Fruit fly (Drosophila melanogaster) whole organism, wandering third instar larva: Measurements from ENCODE around the gene RtcB.

Source experiments
- Abd-B ChIP-seq: fragments of >200 bp; optimal IDR thresholded peaks from 2 replicates; lab custom pipeline; 2017; ENCODE audit warnings: missing biosample characterization, missing genetic modification characterization
- CG32264 ChIP-seq: fragments of 200-800 bp; sonication (Bioruptor generic); optimal IDR thresholded peaks from 2 replicates; lab custom pipeline; 2016; ENCODE audit warnings: missing biosample characterization, missing genetic modification characterization
- CG9705 ChIP-seq: fragments of 200-800 bp; sonication (Bioruptor generic); optimal IDR thresholded peaks from 2 replicates; lab custom pipeline; 2018; ENCODE audit warnings: missing biosample characterization, mild to moderate bottlenecking, missing genetic modification characterization
- CrebA ChIP-seq: fragments of 200-800 bp; sonication (Bioruptor generic); optimal IDR thresholded peaks from 2 replicates; lab custom pipeline; 2016; ENCODE audit warnings: missing biosample characterization, mild to moderate bottlenecking, missing genetic modification characterization, borderline replicate concordance
- Dfd ChIP-seq: fragments of >200 bp; optimal IDR thresholded peaks from 2 replicates; lab custom pipeline; 2017; ENCODE audit warnings: missing biosample characterization, missing genetic modification characterization
- Dif ChIP-seq: fragments of 200-275, 200-300 bp; sonication (Bioruptor generic); optimal IDR thresholded peaks from 2 replicates; lab custom pipeline; 2018; ENCODE audit warnings: missing biosample characterization, missing genetic modification characterization; ENCODE audit not compliant: partially characterized antibody
- GATAd ChIP-seq: sonication (Bioruptor generic); optimal IDR thresholded peaks from 2 replicates; lab custom pipeline; 2016; ENCODE audit warnings: missing biosample characterization, missing genetic modification characterization
- HLH106 ChIP-seq: fragments of 200-800 bp; optimal IDR thresholded peaks from 3 replicates; lab custom pipeline; 2019; ENCODE audit warnings: missing biosample characterization, mild to moderate bottlenecking, missing genetic modification characterization, moderate library complexity
- Hnf4 ChIP-seq: fragments of 200-800 bp; sonication (Bioruptor generic); optimal IDR thresholded peaks from 2 replicates; lab custom pipeline; 2016; ENCODE audit warnings: missing biosample characterization, mild to moderate bottlenecking, missing genetic modification characterization
- Hr78 ChIP-seq: fragments of >200 bp; optimal IDR thresholded peaks from 2 replicates; lab custom pipeline; 2017; ENCODE audit warnings: missing biosample characterization, missing genetic modification characterization
- Hr83 ChIP-seq: fragments of 200-300 bp; sonication (Bioruptor generic); optimal IDR thresholded peaks from 2 replicates; lab custom pipeline; 2016; ENCODE audit warnings: missing biosample characterization, mild to moderate bottlenecking, missing genetic modification characterization, moderate library complexity; ENCODE audit not compliant: poor library complexity, severe bottlenecking
- Jra ChIP-seq: sonication (Bioruptor generic); optimal IDR thresholded peaks from 2 replicates; lab custom pipeline; 2016; ENCODE audit warnings: missing biosample characterization, missing genetic modification characterization
- Mio ChIP-seq: sonication (Bioruptor generic); optimal IDR thresholded peaks from 2 replicates; lab custom pipeline; 2016; ENCODE audit warnings: missing biosample characterization, missing genetic modification characterization
- Myc ChIP-seq: fragments of >200 bp; optimal IDR thresholded peaks from 2 replicates; lab custom pipeline; 2017
- N ChIP-seq: fragments of >200 bp; optimal IDR thresholded peaks from 2 replicates; lab custom pipeline; 2018; ENCODE audit warnings: missing biosample characterization, missing external identifiers, missing genetic modification characterization
- OdsH ChIP-seq: fragments of 200-800 bp; sonication (Bioruptor generic); optimal IDR thresholded peaks from 2 replicates; lab custom pipeline; 2016; ENCODE audit warnings: missing biosample characterization, mild to moderate bottlenecking, missing genetic modification characterization
- Rel ChIP-seq, 2 experiments: fragments of 200-800 bp; sonication (Bioruptor generic) in 1 of 2; optimal IDR thresholded peaks; 2 replicates in 1 of 2; 3 replicates in 1 of 2; lab custom pipeline; 2016 to 2019; ENCODE audit warnings: mild to moderate bottlenecking in 2 of 2, missing biosample characterization in 2 of 2, missing genetic modification characterization in 2 of 2, moderate library complexity in 1 of 2
- Sp1 ChIP-seq: fragments of 200-800 bp; sonication (Bioruptor generic); optimal IDR thresholded peaks from 3 replicates; lab custom pipeline; 2019; ENCODE audit warnings: missing biosample characterization, mild to moderate bottlenecking, missing genetic modification characterization, moderate library complexity
- Vsx2 ChIP-seq: fragments of 200-300, 225-300 bp; sonication (Bioruptor generic); optimal IDR thresholded peaks from 2 replicates; lab custom pipeline; 2018; ENCODE audit warnings: missing biosample characterization, missing genetic modification characterization; ENCODE audit not compliant: partially characterized antibody
- br ChIP-seq: fragments of 200-800 bp; sonication (Bioruptor generic); optimal IDR thresholded peaks from 2 replicates; lab custom pipeline; 2016; ENCODE audit warnings: missing biosample characterization, missing genetic modification characterization
- brk ChIP-seq: fragments of 200-800 bp; sonication (Bioruptor generic); optimal IDR thresholded peaks from 2 replicates; lab custom pipeline; 2016; ENCODE audit warnings: missing biosample characterization, mild to moderate bottlenecking, missing genetic modification characterization
- dl ChIP-seq, 2 experiments: fragments of 175-275, 200-275 bp in 1 of 2; fragments of 200-275 bp in 1 of 2; sonication (Bioruptor generic); optimal IDR thresholded peaks; lab custom pipeline; 2018; ENCODE audit warnings: mild to moderate bottlenecking in 2 of 2, missing biosample characterization in 2 of 2, missing genetic modification characterization in 2 of 2, moderate library complexity in 2 of 2; ENCODE audit not compliant: partially characterized antibody in 2 of 2, insufficient read depth in 1 of 2
- dmrt93B ChIP-seq: fragments of 200-800 bp; sonication (Bioruptor generic); optimal IDR thresholded peaks from 2 replicates; lab custom pipeline; 2018; ENCODE audit warnings: missing biosample characterization, mild to moderate bottlenecking, missing genetic modification characterization
- dsf ChIP-seq: sonication (Bioruptor generic); optimal IDR thresholded peaks from 2 replicates; lab custom pipeline; 2016; ENCODE audit warnings: missing biosample characterization, missing genetic modification characterization, borderline replicate concordance
- ey ChIP-seq: fragments of 200-800 bp; sonication (Bioruptor generic); optimal IDR thresholded peaks from 2 replicates; lab custom pipeline; 2016; ENCODE audit warnings: missing biosample characterization, missing genetic modification characterization
- foxo ChIP-seq, 2 experiments: fragments of 200-800 bp; sonication (Bioruptor generic); optimal IDR thresholded peaks; 2 replicates in 1 of 2; 3 replicates in 1 of 2; lab custom pipeline; 2016 to 2017; ENCODE audit warnings: missing biosample characterization in 2 of 2, missing genetic modification characterization in 2 of 2
- fru ChIP-seq: fragments of 200-800 bp; sonication (Bioruptor generic); optimal IDR thresholded peaks from 3 replicates; lab custom pipeline; 2016; ENCODE audit warnings: missing biosample characterization, mild to moderate bottlenecking, missing genetic modification characterization
- h ChIP-seq: fragments of 200-800 bp; sonication (Bioruptor generic); optimal IDR thresholded peaks from 3 replicates; lab custom pipeline; 2016; ENCODE audit warnings: missing biosample characterization, mild to moderate bottlenecking, missing genetic modification characterization
- jim ChIP-seq: fragments of 175-275, 200-325 bp; sonication (Bioruptor generic); optimal IDR thresholded peaks from 2 replicates; lab custom pipeline; 2016; ENCODE audit warnings: missing biosample characterization, mild to moderate bottlenecking, missing genetic modification characterization
- lola ChIP-seq: fragments of >200 bp; optimal IDR thresholded peaks from 2 replicates; lab custom pipeline; 2017; ENCODE audit warnings: missing biosample characterization, missing genetic modification characterization
- pan ChIP-seq: fragments of >200 bp; optimal IDR thresholded peaks from 2 replicates; lab custom pipeline; 2017
- psq ChIP-seq: fragments of 200-800 bp; sonication (Bioruptor generic); optimal IDR thresholded peaks from 3 replicates; lab custom pipeline; 2017; ENCODE audit warnings: missing biosample characterization, mild to moderate bottlenecking, missing genetic modification characterization, moderate library complexity
- rgr ChIP-seq: fragments of 200-800 bp; sonication (Bioruptor generic); optimal IDR thresholded peaks from 3 replicates; lab custom pipeline; 2016; ENCODE audit warnings: missing biosample characterization, mild to moderate bottlenecking, missing genetic modification characterization
- sage ChIP-seq: fragments of 200-800 bp; sonication (Bioruptor generic); optimal IDR thresholded peaks from 2 replicates; lab custom pipeline; 2016; ENCODE audit warnings: missing biosample characterization, mild to moderate bottlenecking, missing genetic modification characterization
- sv ChIP-seq: fragments of 200-800 bp; sonication (Bioruptor generic); optimal IDR thresholded peaks from 3 replicates; lab custom pipeline; 2016; ENCODE audit warnings: missing biosample characterization, missing genetic modification characterization
- tai ChIP-seq: sonication (Bioruptor generic); optimal IDR thresholded peaks from 2 replicates; lab custom pipeline; 2016; ENCODE audit warnings: missing biosample characterization, missing genetic modification characterization
- usp ChIP-seq: fragments of >200 bp; optimal IDR thresholded peaks from 2 replicates; lab custom pipeline; 2017; ENCODE audit warnings: missing biosample characterization, missing genetic modification characterization
- woc ChIP-seq: sonication (Bioruptor generic); optimal IDR thresholded peaks from 2 replicates; lab custom pipeline; 2016; ENCODE audit warnings: missing biosample characterization, mild to moderate bottlenecking, missing genetic modification characterization

RtcB gene

dm6 chr2L:19398317-19399234 lies 31.9 kb upstream of the RtcB start, which contains the start of gene CG17544:
Gene CG17544 (minus strand): TSS chr2L:19398493.
- TF ChIP-seq pan (lab: Kevin White, UChicago) (no peak), CG32264 (GFP tag; lab: Kevin White, UChicago) (no peak), h (GFP tag; lab: Kevin White, UChicago) (peak; percentile 44), Myc (no peak), Vsx2 (GFP tag; lab: Kevin White, UChicago) (peak; percentile 27), dl (GFP tag; optimal IDR thresholded peaks at IDR 0.05; lab: Kevin White, UChicago; ENCODE audit: insufficient read depth in 1 of 2, partially characterized antibody in 2 of 2) (peak in 1 of 2 experiments; percentile 63), GATAd (GFP tag; lab: Kevin White, UChicago) (no peak), Hnf4 (peak; percentile 23), psq (GFP tag; lab: Kevin White, UChicago) (peak; percentile 88), lola (GFP tag; lab: Kevin White, UChicago) (no peak), sv (GFP tag; lab: Kevin White, UChicago) (peak; percentile 24), rgr (GFP tag; lab: Kevin White, UChicago) (peak; percentile 65), Mio (GFP tag; lab: Kevin White, UChicago) (no peak), dmrt93B (GFP tag; lab: Kevin White, UChicago) (peak; percentile 73), Sp1 (GFP tag; lab: Kevin White, UChicago) (peak; percentile 88), Dif (GFP tag; lab: Kevin White, UChicago) (peak; percentile 64), CrebA (GFP tag; lab: Kevin White, UChicago) (no peak), foxo (GFP tag; optimal IDR thresholded peaks at IDR 0.05; lab: Kevin White, UChicago) (peak in 1 of 2 experiments; percentile 83), HLH106 (tag; lab: Kevin White, UChicago) (peak; percentile 85), br (GFP tag; lab: Kevin White, UChicago) (peak; percentile 22), CG9705 (GFP tag; lab: Kevin White, UChicago) (peak; percentile 50), fru (peak; percentile 59), tai (GFP tag; lab: Kevin White, UChicago) (no peak), Rel (GFP tag; optimal IDR thresholded peaks at IDR 0.05; lab: Kevin White, UChicago) (no peak), Rel (tag; optimal IDR thresholded peaks at IDR 0.05; lab: Kevin White, UChicago) (peak; percentile 27), Dfd (GFP tag; lab: Kevin White, UChicago) (no peak), N (GFP tag; lab: Kevin White, UChicago) (no peak), dsf (GFP tag; lab: Kevin White, UChicago) (no peak), jim (GFP tag; lab: Kevin White, UChicago) (peak; percentile 1), Abd-B (GFP tag; lab: Kevin White, UChicago) (no peak), Jra (GFP tag; lab: Kevin White, UChicago) (no peak), sage (no peak), Hr83 (GFP tag; lab: Kevin White, UChicago) (peak; percentile 60), Hr78 (GFP tag; lab: Kevin White, UChicago) (no peak), brk (GFP tag; lab: Kevin White, UChicago) (peak; percentile 10), usp (GFP tag; lab: Kevin White, UChicago) (no peak), ey (GFP tag; lab: Kevin White, UChicago) (peak; percentile 39), woc (GFP tag; lab: Kevin White, UChicago) (peak; percentile 81), OdsH (GFP tag; lab: Kevin White, UChicago) (peak; percentile 69)

dm6 chr2L:19401914-19402313 lies 28.5 kb upstream of the RtcB start:
- no peak for TF ChIP-seq brk (GFP tag; lab: Kevin White, UChicago)
- no peak for TF ChIP-seq Jra (GFP tag; lab: Kevin White, UChicago)
- TF ChIP-seq OdsH (GFP tag; lab: Kevin White, UChicago): no peak
- no peak for TF ChIP-seq sv (GFP tag; lab: Kevin White, UChicago)
- no peak for TF ChIP-seq CrebA (GFP tag; lab: Kevin White, UChicago)
- TF ChIP-seq tai (GFP tag; lab: Kevin White, UChicago): no peak
- TF ChIP-seq pan (lab: Kevin White, UChicago): no peak
- TF ChIP-seq jim (GFP tag; lab: Kevin White, UChicago): no peak
- TF ChIP-seq Dfd (GFP tag; lab: Kevin White, UChicago): no peak
- no peak for TF ChIP-seq dl (GFP tag; optimal IDR thresholded peaks at IDR 0.05; lab: Kevin White, UChicago; ENCODE audit: insufficient read depth in 1 of 2, partially characterized antibody in 2 of 2)
- TF ChIP-seq h (GFP tag; lab: Kevin White, UChicago): peak; percentile 33
- TF ChIP-seq Vsx2 (GFP tag; lab: Kevin White, UChicago): no peak
- peak; percentile 33 for TF ChIP-seq rgr (GFP tag; lab: Kevin White, UChicago)
- no peak for TF ChIP-seq foxo (GFP tag; optimal IDR thresholded peaks at IDR 0.05; lab: Kevin White, UChicago)
- TF ChIP-seq Myc: no peak
- no peak for TF ChIP-seq Rel (GFP tag; optimal IDR thresholded peaks at IDR 0.05; lab: Kevin White, UChicago)
- no peak for TF ChIP-seq Rel (tag; optimal IDR thresholded peaks at IDR 0.05; lab: Kevin White, UChicago)
- no peak for TF ChIP-seq psq (GFP tag; lab: Kevin White, UChicago)
